Worm (Caenorhabditis elegans): ENCODE measurements around the gene cpsf-4.

cpsf-4 gene

ce11 chrIV:12084587-12084986 lies 8.7 kb downstream of the cpsf-4 start:
- TF ChIP-seq nhr-25 (tag; optimal IDR thresholded peaks at IDR 0.05): no peak
- TF ChIP-seq ama-1 (optimal IDR thresholded peaks at IDR 0.05): peak; percentile 25

DNA sequence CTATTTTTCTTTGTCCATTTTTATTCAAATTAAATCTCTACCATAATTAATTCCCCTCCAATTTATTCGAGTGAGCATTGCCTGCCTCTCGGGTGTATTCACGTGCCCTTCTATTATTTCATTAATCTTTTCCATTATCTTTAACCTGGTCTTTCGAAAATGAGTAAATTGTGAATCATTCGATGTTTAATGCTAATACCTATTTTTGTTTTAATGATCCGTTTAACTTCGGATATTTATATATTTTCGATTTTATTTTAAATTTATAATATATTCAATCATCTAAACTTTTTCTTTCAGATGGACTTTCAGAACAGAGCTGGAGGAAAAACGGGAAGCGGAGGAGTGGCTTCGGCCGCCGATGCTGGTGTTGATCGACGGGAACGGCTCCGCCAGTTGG lies 9.1 kb downstream of the cpsf-4 start, which contains the start of gene repo-1:
Gene repo-1, plus strand, starts transcription at position 301 of the 400 bp plus-strand sequence.
- TF ChIP-seq ztf-4 (tag; optimal IDR thresholded peaks at IDR 0.05) (no peak), pha-4 (tag; optimal IDR thresholded peaks at IDR 0.05) (no peak), zag-1 (tag; optimal IDR thresholded peaks at IDR 0.05) (no peak), nhr-67 (tag; optimal IDR thresholded peaks at IDR 0.05) (no peak), mdl-1 (tag; optimal IDR thresholded peaks at IDR 0.05) (no peak), lin-15B (tag; optimal IDR thresholded peaks at IDR 0.05) (no peak), ceh-9 (tag; optimal IDR thresholded peaks at IDR 0.05) (no peak), nhr-23 (tag; optimal IDR thresholded peaks at IDR 0.05) (no peak), egl-5 (tag; optimal IDR thresholded peaks at IDR 0.05) (no peak), hmg-11 (tag; optimal IDR thresholded peaks at IDR 0.05) (no peak), daf-12 (tag; optimal IDR thresholded peaks at IDR 0.05) (no peak), ceh-16 (tag; optimal IDR thresholded peaks at IDR 0.05) (no peak), R02D3.7 (tag; optimal IDR thresholded peaks at IDR 0.05) (no peak), tbx-2 (tag; optimal IDR thresholded peaks at IDR 0.05) (no peak), mml-1 (tag; optimal IDR thresholded peaks at IDR 0.05) (no peak), egl-27 (tag; optimal IDR thresholded peaks at IDR 0.05) (no peak)

DNA sequence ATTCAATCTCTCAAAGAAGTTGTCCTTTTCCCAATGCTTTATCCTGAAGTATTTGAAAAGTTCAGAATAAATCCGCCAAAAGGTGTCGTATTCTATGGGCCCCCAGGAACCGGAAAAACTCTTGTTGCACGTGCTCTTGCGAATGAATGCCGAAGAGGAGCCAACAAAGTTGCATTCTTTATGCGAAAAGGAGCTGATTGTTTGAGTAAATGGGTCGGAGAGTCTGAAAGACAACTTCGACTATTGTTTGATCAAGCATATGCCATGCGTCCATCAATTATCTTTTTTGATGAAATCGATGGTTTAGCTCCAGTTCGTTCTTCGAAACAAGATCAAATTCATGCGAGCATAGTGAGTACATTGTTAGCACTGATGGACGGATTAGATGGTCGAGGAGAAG lies 12.4 kb downstream of the cpsf-4 start:
- no peak for TF ChIP-seq nhr-25 (tag; optimal IDR thresholded peaks at IDR 0.05)
- TF ChIP-seq ceh-28 (tag; optimal IDR thresholded peaks at IDR 0.05): no peak
- no peak for TF ChIP-seq aly-2 (tag; optimal IDR thresholded peaks at IDR 0.05)
- no peak for TF ChIP-seq elt-3 (tag; optimal IDR thresholded peaks at IDR 0.05)
- TF ChIP-seq daf-12 (tag; optimal IDR thresholded peaks at IDR 0.05): no peak
- TF ChIP-seq lin-39 (tag; optimal IDR thresholded peaks at IDR 0.05): no peak
- no peak for TF ChIP-seq ZK546.5 (tag; optimal IDR thresholded peaks at IDR 0.05)
- TF ChIP-seq fkh-10 (GFP tag; optimal IDR thresholded peaks at IDR 0.05): no peak
- no peak for TF ChIP-seq elt-2 (tag; optimal IDR thresholded peaks at IDR 0.05)
- TF ChIP-seq pha-4 (tag; optimal IDR thresholded peaks at IDR 0.05): no peak
- no peak for TF ChIP-seq ceh-82 (tag; optimal IDR thresholded peaks at IDR 0.05)
- no peak for TF ChIP-seq nhr-43 (tag; optimal IDR thresholded peaks at IDR 0.05; ENCODE audit: poor library complexity, severe bottlenecking)
- no peak for TF ChIP-seq R02D3.7 (tag; optimal IDR thresholded peaks at IDR 0.05)
- no peak for TF ChIP-seq unc-62 (GFP tag; optimal IDR thresholded peaks at IDR 0.05)
- no peak for TF ChIP-seq nfya-1 (tag; optimal IDR thresholded peaks at IDR 0.05; ENCODE audit: insufficient read depth)
- TF ChIP-seq lsy-12 (tag; optimal IDR thresholded peaks at IDR 0.05): no peak
- TF ChIP-seq skn-1 (tag; optimal IDR thresholded peaks at IDR 0.05): no peak
- no peak for TF ChIP-seq ztf-4 (tag; optimal IDR thresholded peaks at IDR 0.05)
- TF ChIP-seq elt-1 (tag; optimal IDR thresholded peaks at IDR 0.05): no peak
- TF ChIP-seq ceh-9 (tag; optimal IDR thresholded peaks at IDR 0.05): no peak

DNA sequence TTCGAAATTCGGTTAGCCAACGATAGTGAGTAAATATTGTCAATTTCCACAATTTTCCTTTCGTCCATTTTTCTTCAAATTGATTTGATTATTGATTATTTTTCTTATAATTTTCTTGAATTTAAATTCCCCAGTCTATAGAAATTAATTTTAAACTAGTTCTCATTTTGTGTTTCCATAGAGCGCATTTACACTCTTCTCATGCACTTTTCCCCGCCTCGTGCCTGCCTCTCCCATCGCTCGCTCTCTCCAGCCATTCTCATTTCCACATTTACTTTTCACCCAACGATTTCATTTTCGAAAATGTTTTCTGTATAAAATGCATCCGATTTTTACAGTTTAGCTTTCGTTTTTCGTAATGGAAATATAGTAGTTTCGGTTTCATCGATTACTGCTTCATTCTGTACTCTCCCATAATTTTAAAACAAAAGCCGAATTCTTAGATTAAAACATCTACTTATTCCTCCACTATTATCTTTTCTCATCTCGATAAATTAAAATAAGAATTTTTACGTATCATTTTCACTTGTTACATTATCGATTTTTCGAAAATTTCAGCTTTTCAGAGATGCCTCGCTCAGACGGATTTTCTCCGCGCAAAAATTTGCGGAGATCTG lies 14.2 kb downstream of the cpsf-4 start, which contains the start of gene lex-1:
Gene lex-1, plus strand, starts transcription at position 567 of the 617 bp plus-strand sequence.
- TF ChIP-seq nfya-1 (tag; optimal IDR thresholded peaks at IDR 0.05; ENCODE audit: insufficient read depth): peak; percentile 63
- TF ChIP-seq nhr-23 (tag; optimal IDR thresholded peaks at IDR 0.05): peak; percentile 5
- peak; percentile 77 for TF ChIP-seq pha-4 (tag; optimal IDR thresholded peaks at IDR 0.05)
- peak; percentile 42 for TF ChIP-seq egl-5 (tag; optimal IDR thresholded peaks at IDR 0.05)
- TF ChIP-seq R02D3.7 (tag; optimal IDR thresholded peaks at IDR 0.05): no peak
- TF ChIP-seq ZK546.5 (tag; optimal IDR thresholded peaks at IDR 0.05): no peak
- no peak for TF ChIP-seq ztf-11 (tag; optimal IDR thresholded peaks at IDR 0.05)
- peak; percentile 17 for TF ChIP-seq hmg-11 (tag; optimal IDR thresholded peaks at IDR 0.05)
- peak; percentile 12 for TF ChIP-seq jun-1 (tag; optimal IDR thresholded peaks at IDR 0.05)
- peak; percentile 84 for TF ChIP-seq lin-15B (tag; optimal IDR thresholded peaks at IDR 0.05)
- no peak for TF ChIP-seq lin-39 (tag; optimal IDR thresholded peaks at IDR 0.05)
- TF ChIP-seq snpc-4 (tag; optimal IDR thresholded peaks at IDR 0.05): peak; percentile 22

Data from whole organism, L3 larva.